Fruit fly (Drosophila melanogaster): ENCODE data around the gene CG14712.

dm6 chr3R:11646826-11647225 lies 18.3 kb downstream of the CG14712 start:
- TF ChIP-seq Bteb2 (GFP tag; optimal IDR thresholded peaks at IDR 0.05) = no peak
- no peak for TF ChIP-seq Gug (GFP tag; IDR thresholded peaks at IDR 0.05)
- TF ChIP-seq CG10543 (GFP tag; optimal IDR thresholded peaks at IDR 0.05) = no peak

Measured in whole organism, embryonic.